Worm (Caenorhabditis elegans): ENCODE measurements around the gene H12C20.7.
A peak's percentile ranks its signal among the peaks of the same experiment; 100 is the strongest.

H12C20.7 gene

DNA sequence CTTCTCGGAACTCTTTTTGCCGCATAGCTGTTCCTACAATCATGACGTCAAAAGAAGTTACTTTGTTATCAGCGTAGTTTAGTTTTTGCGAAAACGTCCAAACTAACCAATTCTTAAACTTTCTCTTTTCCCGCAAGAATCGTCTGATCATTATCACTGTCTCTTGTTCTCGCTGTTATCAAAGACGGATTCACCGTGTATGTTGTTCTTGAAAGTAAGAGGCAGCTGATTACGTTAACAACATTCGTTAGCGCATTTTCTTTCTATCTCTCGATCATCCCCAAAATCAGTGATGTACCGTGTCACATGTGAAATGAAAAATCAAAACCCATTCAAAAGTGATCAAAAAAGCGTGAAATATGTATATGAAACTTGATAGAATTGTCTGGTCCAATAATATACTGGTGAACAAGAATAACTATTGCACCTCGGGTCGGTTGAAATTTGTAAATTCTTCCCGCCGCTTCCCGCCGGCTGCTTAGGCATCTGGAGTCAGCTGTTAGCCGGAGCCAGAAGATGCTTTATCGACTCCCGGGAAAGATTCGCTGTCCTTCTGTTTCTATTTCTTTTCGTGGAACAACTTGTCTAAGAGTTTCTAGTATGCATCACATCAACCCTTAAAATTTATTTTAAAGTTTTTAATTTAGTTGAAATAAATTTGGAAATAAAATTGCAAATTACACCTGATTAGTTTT, 38.1 kb downstream of the H12C20.7 start:
- no peak for TF ChIP-seq hlh-6 (tag; optimal IDR thresholded peaks at IDR 0.05)
- peak; percentile 67 for TF ChIP-seq elt-2 (tag; optimal IDR thresholded peaks at IDR 0.05)
- TF ChIP-seq mec-3 (tag; optimal IDR thresholded peaks at IDR 0.05; ENCODE audit: borderline replicate concordance) = no peak

DNA sequence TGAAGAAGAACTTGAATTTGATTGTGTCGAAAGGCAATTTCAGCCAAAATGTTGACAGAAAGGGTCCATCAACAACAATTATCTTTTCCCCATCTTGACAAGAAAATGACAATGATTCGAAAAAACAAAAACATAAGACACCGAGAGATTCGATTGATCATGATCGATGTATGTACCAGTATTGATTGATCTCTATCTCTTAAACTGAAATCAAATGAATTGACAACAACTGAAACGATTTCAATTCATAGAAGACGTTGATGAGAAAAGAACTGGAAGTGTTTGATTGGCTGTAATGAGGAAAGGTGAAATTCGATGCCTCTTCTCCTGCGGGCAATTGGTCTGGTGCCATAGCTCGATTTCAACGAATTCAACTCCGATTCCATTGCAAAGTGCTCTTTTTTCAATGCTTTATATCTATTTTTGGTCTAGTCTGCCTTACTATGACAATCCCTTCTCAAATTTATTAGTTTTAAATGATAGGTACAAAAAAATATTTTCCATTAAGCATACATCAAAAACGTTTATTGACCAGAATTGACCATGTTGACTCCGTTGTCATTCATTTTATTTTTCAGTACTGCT, 39.3 kb downstream of the H12C20.7 start:
- TF ChIP-seq sox-4 (tag; optimal IDR thresholded peaks at IDR 0.05) = no peak
- no peak for TF ChIP-seq elt-4 (tag; optimal IDR thresholded peaks at IDR 0.05)
- TF ChIP-seq K02D7.2 (tag; optimal IDR thresholded peaks at IDR 0.05) = no peak
- no peak for TF ChIP-seq ceh-34 (tag; optimal IDR thresholded peaks at IDR 0.05)
- no peak for TF ChIP-seq ama-1 (optimal IDR thresholded peaks at IDR 0.05)
- TF ChIP-seq ceh-14 (tag; optimal IDR thresholded peaks at IDR 0.05) = no peak

DNA sequence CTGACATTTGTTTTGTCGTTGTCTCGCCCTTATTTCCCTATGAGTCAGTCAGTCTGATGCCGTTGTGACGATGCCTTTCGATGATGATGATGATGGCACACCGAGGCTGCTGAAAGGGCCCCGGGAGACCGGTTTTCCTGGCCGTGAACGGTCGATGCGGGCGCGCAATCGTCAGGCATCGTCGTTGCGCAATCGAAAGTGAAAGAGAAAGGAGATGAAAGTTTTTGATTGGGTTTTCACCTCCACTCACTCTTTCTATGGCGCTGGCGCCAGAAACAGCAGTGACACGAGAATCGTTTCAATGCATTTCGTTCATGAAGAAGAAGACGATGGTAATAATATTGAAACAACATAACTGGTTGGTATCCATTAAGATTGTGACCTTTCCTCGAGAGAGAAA, 39.8 kb downstream of the H12C20.7 start:
- no peak for TF ChIP-seq ceh-24 (tag; optimal IDR thresholded peaks at IDR 0.05)

DNA sequence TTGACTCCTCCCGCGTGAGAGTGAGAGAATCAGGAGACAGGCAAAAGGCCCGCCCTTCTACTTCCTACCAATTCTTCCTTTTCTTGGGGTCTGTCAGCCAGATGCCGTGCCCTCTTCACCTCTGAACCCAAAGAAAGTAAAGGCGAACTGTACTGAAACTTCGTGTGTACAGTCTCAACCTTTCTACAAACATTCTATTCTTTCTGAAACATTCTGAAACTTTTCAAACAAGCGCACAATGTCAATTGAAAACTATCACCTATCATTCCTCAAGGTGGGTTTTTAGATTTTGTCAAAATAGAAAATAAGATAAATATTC, 40.3 kb downstream of the H12C20.7 start:
- TF ChIP-seq tbx-2 (tag; optimal IDR thresholded peaks at IDR 0.05) (no peak), pqm-1 (tag; optimal IDR thresholded peaks at IDR 0.05) (no peak), ceh-19 (GFP tag; optimal IDR thresholded peaks at IDR 0.05) (no peak), ztf-16 (tag; optimal IDR thresholded peaks at IDR 0.05) (no peak), rnt-1 (tag; optimal IDR thresholded peaks at IDR 0.05) (no peak), hlh-8 (tag; optimal IDR thresholded peaks at IDR 0.05) (no peak), gmeb-2 (tag; optimal IDR thresholded peaks at IDR 0.05) (no peak), ceh-9 (tag; optimal IDR thresholded peaks at IDR 0.05) (no peak), ceh-30 (tag; optimal IDR thresholded peaks at IDR 0.05) (no peak), pag-3 (tag; optimal IDR thresholded peaks at IDR 0.05; ENCODE audit: borderline replicate concordance) (no peak), eyg-1 (tag; optimal IDR thresholded peaks at IDR 0.05) (no peak), pat-9 (tag; optimal IDR thresholded peaks at IDR 0.05) (no peak), pax-1 (tag; optimal IDR thresholded peaks at IDR 0.05) (no peak), hlh-13 (GFP tag; optimal IDR thresholded peaks at IDR 0.05) (no peak), K09A11.1 (tag; optimal IDR thresholded peaks at IDR 0.05; ENCODE audit: insufficient read depth) (no peak), lin-11 (tag; optimal IDR thresholded peaks at IDR 0.05) (no peak), fkh-6 (tag; optimal IDR thresholded peaks at IDR 0.05) (no peak), unc-42 (tag; optimal IDR thresholded peaks at IDR 0.05) (no peak)

DNA sequence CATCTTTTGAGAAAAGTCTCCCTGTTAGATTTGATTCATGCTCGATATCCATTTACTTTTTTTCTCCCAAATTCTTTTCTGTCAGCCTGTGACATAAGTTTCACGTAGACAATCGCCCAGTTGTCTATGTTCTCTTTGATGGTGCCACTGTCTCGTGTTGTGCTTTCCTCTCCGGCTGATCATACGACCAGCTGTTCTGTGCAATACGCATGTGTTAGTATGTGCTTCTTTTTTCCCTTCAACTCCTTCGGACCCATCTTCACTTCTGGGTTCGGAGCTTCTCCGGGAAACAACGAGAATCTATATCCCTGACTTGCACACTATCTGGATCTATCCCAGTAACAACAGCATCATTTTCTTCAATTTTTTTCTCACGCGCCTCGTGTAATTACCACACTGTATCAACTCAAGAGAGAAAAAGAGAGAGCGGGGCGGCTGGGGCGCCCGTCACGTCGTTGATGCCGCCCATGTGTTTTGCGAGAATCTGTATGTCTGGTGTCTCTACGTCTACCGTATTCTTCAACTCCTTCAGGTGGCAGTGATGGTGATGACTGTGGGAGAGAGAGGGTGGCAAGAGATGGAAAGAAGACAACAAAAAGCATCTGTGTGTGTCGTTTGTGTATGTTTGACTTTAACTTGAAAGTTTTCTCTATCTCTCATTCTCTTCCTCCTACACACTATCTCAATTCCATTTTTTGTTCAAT, 40.8 kb downstream of the H12C20.7 start:
- TF ChIP-seq unc-55 (GFP tag; optimal IDR thresholded peaks at IDR 0.05) (peak; percentile 29), pqm-1 (tag; optimal IDR thresholded peaks at IDR 0.05) (peak; percentile 4), rnt-1 (tag; optimal IDR thresholded peaks at IDR 0.05) (peak; percentile 55), F13H6.1 (tag; optimal IDR thresholded peaks at IDR 0.05) (peak; percentile 6), hlh-30 (tag; optimal IDR thresholded peaks at IDR 0.05; ENCODE audit: insufficient read depth) (peak; percentile 32), ceh-22 (tag; optimal IDR thresholded peaks at IDR 0.05) (no peak), tbx-2 (tag; optimal IDR thresholded peaks at IDR 0.05) (peak; percentile 55), hlh-6 (tag; optimal IDR thresholded peaks at IDR 0.05) (no peak), pros-1 (tag; optimal IDR thresholded peaks at IDR 0.05) (no peak), pha-2 (tag; optimal IDR thresholded peaks at IDR 0.05) (no peak), fkh-6 (tag; optimal IDR thresholded peaks at IDR 0.05) (no peak), hlh-8 (tag; optimal IDR thresholded peaks at IDR 0.05) (peak; percentile 92), ceh-6 (GFP tag; optimal IDR thresholded peaks at IDR 0.05) (no peak), npax-4 (tag; optimal IDR thresholded peaks at IDR 0.05) (no peak), tbx-7 (tag; optimal IDR thresholded peaks at IDR 0.05) (no peak), pha-4 (tag; optimal IDR thresholded peaks at IDR 0.05) (no peak), sdc-2 (tag; optimal IDR thresholded peaks at IDR 0.05) (peak; percentile 30), ceh-30 (tag; optimal IDR thresholded peaks at IDR 0.05) (no peak), ztf-16 (tag; optimal IDR thresholded peaks at IDR 0.05) (peak; percentile 30), ceh-18 (tag; optimal IDR thresholded peaks at IDR 0.05) (peak; percentile 96), ceh-31 (tag; optimal IDR thresholded peaks at IDR 0.05) (peak; percentile 44), ets-4 (tag; optimal IDR thresholded peaks at IDR 0.05) (peak; percentile 33), C08G9.2 (tag; optimal IDR thresholded peaks at IDR 0.05) (peak; percentile 22), pax-1 (tag; optimal IDR thresholded peaks at IDR 0.05) (no peak)

Data from whole organism, late embryonic.